Fruit fly (Drosophila melanogaster): Measurements from ENCODE around the gene CG31021.

The CG31021 gene

DNA sequence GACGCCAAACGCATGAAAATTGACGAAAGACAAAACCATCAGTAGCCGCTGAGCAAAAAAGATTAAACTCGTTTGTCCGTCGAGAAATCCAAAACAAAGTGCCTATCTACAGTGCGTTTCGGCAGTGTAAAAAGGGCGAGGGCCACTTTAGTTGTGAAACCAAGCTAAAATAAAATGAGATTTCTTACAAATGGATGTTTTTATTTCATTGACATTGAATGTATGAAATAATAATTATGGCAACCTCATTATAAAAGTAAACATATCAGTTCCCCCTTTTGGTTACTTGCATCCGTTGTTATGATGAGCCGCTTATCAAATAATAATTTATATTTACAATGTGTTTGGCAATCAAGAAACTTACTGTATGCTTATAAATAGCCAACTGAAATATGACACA is 37.5 kb upstream of the CG31021 start (continued):
- TF ChIP-seq CG8119 (GFP tag; IDR thresholded peaks at IDR 0.05), result peak; percentile 52; the same call in 2 of the 3 replicates
- TF ChIP-seq Smox (GFP tag; optimal IDR thresholded peaks at IDR 0.05), result peak; percentile 15
- TF ChIP-seq Met (GFP tag; optimal IDR thresholded peaks at IDR 0.05), result peak; percentile 21
- peak; percentile 80 for TF ChIP-seq Eip78C (GFP tag)

DNA sequence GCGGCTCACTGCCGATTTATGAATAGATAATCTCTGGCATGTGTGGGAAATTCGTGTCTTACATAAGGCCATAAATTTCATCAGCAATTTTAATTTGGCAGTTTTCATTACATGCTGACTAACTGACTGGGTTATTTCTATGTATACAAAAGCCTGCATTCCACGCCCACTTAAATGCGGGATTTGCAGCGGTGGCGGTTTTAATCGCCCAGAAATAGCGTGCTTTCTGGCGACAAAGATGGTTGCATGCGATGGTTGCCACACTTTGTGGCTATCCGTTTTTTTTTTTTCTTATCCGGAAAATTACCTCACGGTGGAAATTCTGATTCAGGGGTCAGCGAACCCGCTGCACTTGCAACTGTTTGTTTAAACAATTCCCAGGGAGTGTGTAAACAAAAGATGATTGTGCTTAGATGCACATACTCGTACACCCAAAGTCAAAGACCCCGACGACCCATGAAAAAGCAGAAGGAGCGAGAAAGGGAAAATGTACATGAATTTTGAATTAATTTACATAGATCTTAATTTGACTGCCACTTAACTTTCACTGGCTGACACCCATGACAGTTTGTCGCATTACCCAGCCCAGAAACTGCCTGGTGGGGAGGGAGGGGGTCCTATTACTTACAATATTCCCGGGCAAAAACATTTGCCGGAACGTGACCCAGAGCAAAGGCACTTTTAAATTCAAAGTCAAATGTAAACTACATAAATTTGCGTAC is 35.7 kb upstream of the CG31021 start:
- TF ChIP-seq Sox14 (GFP tag; optimal IDR thresholded peaks at IDR 0.05) (no peak), Eip78C (GFP tag) (peak; percentile 3)

DNA sequence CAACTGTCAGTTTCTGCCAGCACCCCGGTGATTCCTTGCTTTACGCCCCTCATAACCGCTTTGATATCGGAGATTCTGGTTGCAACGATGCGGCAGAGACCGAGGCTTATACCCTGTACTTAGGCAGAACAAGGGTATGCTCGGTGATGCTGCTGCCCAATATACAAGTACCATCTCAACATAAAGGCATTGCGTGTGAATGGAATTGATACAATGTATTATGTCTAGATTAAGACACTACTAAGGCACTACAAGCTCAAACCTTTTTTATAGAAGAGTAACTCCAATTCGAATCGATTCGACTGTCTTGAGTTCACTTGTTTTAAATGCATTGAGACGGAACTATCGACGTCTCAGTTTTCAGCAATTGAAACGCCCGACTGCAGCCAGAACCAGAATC is 34.8 kb upstream of the CG31021 start:
- TF ChIP-seq Eip93F (GFP tag; optimal IDR thresholded peaks at IDR 0.05), result no peak
- no peak for TF ChIP-seq Hr38 (GFP tag; optimal IDR thresholded peaks at IDR 0.05)
- TF ChIP-seq CG4318 (GFP tag; optimal IDR thresholded peaks at IDR 0.05), result peak; percentile 76
- TF ChIP-seq Smox (GFP tag; optimal IDR thresholded peaks at IDR 0.05), result peak; percentile 18
- peak; percentile 33 for TF ChIP-seq esn (GFP tag; optimal IDR thresholded peaks at IDR 0.05)
- TF ChIP-seq CG8632 (GFP tag; optimal IDR thresholded peaks at IDR 0.05), result no peak
- peak; percentile 57; the same call in 2 of the 3 replicates for TF ChIP-seq CG8119 (GFP tag; IDR thresholded peaks at IDR 0.05)
- TF ChIP-seq CG6163 (GFP tag; IDR thresholded peaks at IDR 0.05), result peak; percentile 75
- TF ChIP-seq CG11902 (GFP tag; optimal IDR thresholded peaks at IDR 0.05), result no peak
- peak; percentile 40 for TF ChIP-seq Hr39 (GFP tag; optimal IDR thresholded peaks at IDR 0.05)
- no peak for TF ChIP-seq CG16779 (tag; optimal IDR thresholded peaks at IDR 0.05)
- TF ChIP-seq CG3032 (tag; optimal IDR thresholded peaks at IDR 0.05), result peak; percentile 14
- peak; percentile 35 for TF ChIP-seq svp (GFP tag)
- TF ChIP-seq CG6808 (GFP tag; optimal IDR thresholded peaks at IDR 0.05), result no peak
- TF ChIP-seq Sox14 (GFP tag; optimal IDR thresholded peaks at IDR 0.05), result peak; percentile 64
- TF ChIP-seq CG6276 (GFP tag; optimal IDR thresholded peaks at IDR 0.05), result peak; percentile 61
- TF ChIP-seq Eip75B (GFP tag; optimal IDR thresholded peaks at IDR 0.05), result peak; percentile 24
- TF ChIP-seq CG11294 (GFP tag; IDR thresholded peaks at IDR 0.05), result no peak; the same call in 1 of the 2 replicates
- TF ChIP-seq Sox15 (GFP tag; optimal IDR thresholded peaks at IDR 0.05), result peak; percentile 4
- TF ChIP-seq CG15336 (GFP tag; IDR thresholded peaks at IDR 0.05), result peak; percentile 74
- peak; percentile 29 for TF ChIP-seq lz (GFP tag; optimal IDR thresholded peaks at IDR 0.05)
- peak; percentile 40 for TF ChIP-seq acj6 (GFP tag; optimal IDR thresholded peaks at IDR 0.05)
- TF ChIP-seq CG1621 (tag; optimal IDR thresholded peaks at IDR 0.05), result no peak
- no peak for TF ChIP-seq fkh (GFP tag; optimal IDR thresholded peaks at IDR 0.05)
- TF ChIP-seq CG6792 (GFP tag; optimal IDR thresholded peaks at IDR 0.05), result peak; percentile 20
- peak; percentile 52 for TF ChIP-seq Hr4 (GFP tag; optimal IDR thresholded peaks at IDR 0.05)
- peak; percentile 40 for TF ChIP-seq CG31627 (GFP tag; optimal IDR thresholded peaks at IDR 0.05)
- TF ChIP-seq pdm3 (GFP tag; optimal IDR thresholded peaks at IDR 0.05), result peak; percentile 59
- no peak for TF ChIP-seq CG9139 (GFP tag; optimal IDR thresholded peaks at IDR 0.05)
- no peak for TF ChIP-seq CG8319 (GFP tag; optimal IDR thresholded peaks at IDR 0.05)
- peak; percentile 62 for TF ChIP-seq OdsH (GFP tag; optimal IDR thresholded peaks at IDR 0.05)
- peak; percentile 88 for TF ChIP-seq CG32006 (GFP tag; optimal IDR thresholded peaks at IDR 0.05)
- no peak for TF ChIP-seq fd59A (GFP tag; optimal IDR thresholded peaks at IDR 0.05)
- TF ChIP-seq Gug (GFP tag; IDR thresholded peaks at IDR 0.05), result peak; percentile 47
- TF ChIP-seq fd85E (GFP tag; optimal IDR thresholded peaks at IDR 0.05), result no peak
- peak; percentile 54; the same call in 2 of the 3 replicates for TF ChIP-seq eg (GFP tag; IDR thresholded peaks at IDR 0.05)
- peak; percentile 29 for TF ChIP-seq CG7368 (GFP tag; optimal IDR thresholded peaks at IDR 0.05)
- no peak for TF ChIP-seq Blimp-1 (GFP tag; optimal IDR thresholded peaks at IDR 0.05)
- TF ChIP-seq Sox102F (GFP tag; optimal IDR thresholded peaks at IDR 0.05), result peak; percentile 29
- TF ChIP-seq Met (GFP tag; optimal IDR thresholded peaks at IDR 0.05), result peak; percentile 50
- peak; percentile 14 for TF ChIP-seq spab (GFP tag; optimal IDR thresholded peaks at IDR 0.05)
- TF ChIP-seq Ets21C (GFP tag; optimal IDR thresholded peaks at IDR 0.05), result no peak
- TF ChIP-seq Lpt (GFP tag; optimal IDR thresholded peaks at IDR 0.05), result peak; percentile 19
- peak; percentile 50 for TF ChIP-seq CG10631 (GFP tag; optimal IDR thresholded peaks at IDR 0.05)
- no peak for TF ChIP-seq CG6854 (GFP tag; optimal IDR thresholded peaks at IDR 0.05)
- peak; percentile 29 for TF ChIP-seq CG10669 (GFP tag; optimal IDR thresholded peaks at IDR 0.05)

Measured in whole organism, prepupa.